Worm (Caenorhabditis elegans): ENCODE results near the gene clec-252.
A peak's percentile ranks its signal among the peaks of the same experiment; 100 is the strongest.

Gene clec-252

ce11 chrV:18731579-18732041 lies 17.0 kb downstream of the clec-252 start, which contains the start of the genes asp-18 and scl-19:
Gene asp-18, minus strand, starts transcription at chrV:18731679.
Gene scl-19, plus strand, starts transcription at chrV:18731991.
- TF ChIP-seq skn-1 (tag; optimal IDR thresholded peaks at IDR 0.05) (no peak), hmg-11 (tag; optimal IDR thresholded peaks at IDR 0.05) (no peak), unc-62 (GFP tag; optimal IDR thresholded peaks at IDR 0.05) (no peak), fos-1 (tag; optimal IDR thresholded peaks at IDR 0.05) (no peak), nhr-77 (tag; optimal IDR thresholded peaks at IDR 0.05) (no peak)

ce11 chrV:18729324-18729924 lies 19.2 kb downstream of the clec-252 start, which contains the start of gene asp-19:
Gene asp-19, minus strand, starts transcription at chrV:18729374.
- TF ChIP-seq lin-39 (tag; optimal IDR thresholded peaks at IDR 0.05) = no peak

ce11 chrV:18725858-18726257 lies 22.8 kb downstream of the clec-252 start:
- no peak for TF ChIP-seq jun-1 (tag; optimal IDR thresholded peaks at IDR 0.05)
- no peak for TF ChIP-seq elt-2 (tag; optimal IDR thresholded peaks at IDR 0.05)
- TF ChIP-seq egl-5 (tag; optimal IDR thresholded peaks at IDR 0.05) = no peak
- TF ChIP-seq ZK546.5 (tag; optimal IDR thresholded peaks at IDR 0.05) = no peak
- TF ChIP-seq elt-3 (tag; optimal IDR thresholded peaks at IDR 0.05) = no peak
- TF ChIP-seq ceh-82 (tag; optimal IDR thresholded peaks at IDR 0.05) = no peak
- no peak for TF ChIP-seq nhr-76 (tag; optimal IDR thresholded peaks at IDR 0.05)
- TF ChIP-seq nhr-23 (tag; optimal IDR thresholded peaks at IDR 0.05) = no peak
- no peak for TF ChIP-seq mml-1 (tag; optimal IDR thresholded peaks at IDR 0.05)
- TF ChIP-seq egl-27 (tag; optimal IDR thresholded peaks at IDR 0.05) = no peak
- TF ChIP-seq lsy-12 (tag; optimal IDR thresholded peaks at IDR 0.05) = no peak
- no peak for TF ChIP-seq ceh-28 (tag; optimal IDR thresholded peaks at IDR 0.05)
- no peak for TF ChIP-seq aly-2 (tag; optimal IDR thresholded peaks at IDR 0.05)
- TF ChIP-seq nhr-237 (tag; optimal IDR thresholded peaks at IDR 0.05) = no peak
- no peak for TF ChIP-seq skn-1 (tag; optimal IDR thresholded peaks at IDR 0.05)
- TF ChIP-seq lin-15B (tag; optimal IDR thresholded peaks at IDR 0.05) = no peak
- no peak for TF ChIP-seq ama-1 (optimal IDR thresholded peaks at IDR 0.05)
- no peak for TF ChIP-seq snpc-4 (tag; optimal IDR thresholded peaks at IDR 0.05)

ce11 chrV:18724076-18724475 lies 24.6 kb downstream of the clec-252 start:
- no peak for TF ChIP-seq sea-2 (GFP tag; optimal IDR thresholded peaks at IDR 0.05)
- TF ChIP-seq lin-39 (tag; optimal IDR thresholded peaks at IDR 0.05) = no peak

- TF ChIP-seq ceh-9 (tag; optimal IDR thresholded peaks at IDR 0.05) = peak; percentile 13
- no peak for TF ChIP-seq elt-1 (tag; optimal IDR thresholded peaks at IDR 0.05)
- no peak for TF ChIP-seq eor-1 (tag; optimal IDR thresholded peaks at IDR 0.05)
- no peak for TF ChIP-seq elt-3 (tag; optimal IDR thresholded peaks at IDR 0.05)
- no peak for TF ChIP-seq nhr-76 (tag; optimal IDR thresholded peaks at IDR 0.05)
- no peak for TF ChIP-seq tbx-2 (tag; optimal IDR thresholded peaks at IDR 0.05)
- TF ChIP-seq lin-39 (tag; optimal IDR thresholded peaks at IDR 0.05) = peak; percentile 59
- TF ChIP-seq snpc-4 (tag; optimal IDR thresholded peaks at IDR 0.05) = peak; percentile 81
- TF ChIP-seq pha-4 (tag; optimal IDR thresholded peaks at IDR 0.05) = peak; percentile 98
- no peak for TF ChIP-seq sea-2 (GFP tag; optimal IDR thresholded peaks at IDR 0.05)
- peak; percentile 72 for TF ChIP-seq R02D3.7 (tag; optimal IDR thresholded peaks at IDR 0.05)
- peak; percentile 55 for TF ChIP-seq skn-1 (tag; optimal IDR thresholded peaks at IDR 0.05)
- peak; percentile 91 for TF ChIP-seq nfya-1 (tag; optimal IDR thresholded peaks at IDR 0.05; ENCODE audit: insufficient read depth)
- TF ChIP-seq elt-2 (tag; optimal IDR thresholded peaks at IDR 0.05) = peak; percentile 66
- no peak for TF ChIP-seq mml-1 (tag; optimal IDR thresholded peaks at IDR 0.05)
- peak; percentile 86 for TF ChIP-seq nhr-23 (tag; optimal IDR thresholded peaks at IDR 0.05)
- no peak for TF ChIP-seq nhr-67 (tag; optimal IDR thresholded peaks at IDR 0.05)
- peak; percentile 57 for TF ChIP-seq fkh-2 (tag; optimal IDR thresholded peaks at IDR 0.05)
- TF ChIP-seq ztf-11 (tag; optimal IDR thresholded peaks at IDR 0.05) = no peak
- TF ChIP-seq nhr-12 (tag; optimal IDR thresholded peaks at IDR 0.05) = no peak
- peak; percentile 79 for TF ChIP-seq ceh-82 (tag; optimal IDR thresholded peaks at IDR 0.05)
- peak; percentile 12 for TF ChIP-seq nhr-25 (tag; optimal IDR thresholded peaks at IDR 0.05)
- no peak for TF ChIP-seq nhr-28 (tag; optimal IDR thresholded peaks at IDR 0.05)
- TF ChIP-seq jun-1 (tag; optimal IDR thresholded peaks at IDR 0.05) = peak; percentile 63
- TF ChIP-seq mdl-1 (tag; optimal IDR thresholded peaks at IDR 0.05) = no peak
- TF ChIP-seq fkh-10 (GFP tag; optimal IDR thresholded peaks at IDR 0.05) = peak; percentile 55
- TF ChIP-seq ama-1 (optimal IDR thresholded peaks at IDR 0.05) = peak; percentile 39
- TF ChIP-seq unc-39 (tag; optimal IDR thresholded peaks at IDR 0.05) = no peak
- TF ChIP-seq ztf-4 (tag; optimal IDR thresholded peaks at IDR 0.05) = no peak
- peak; percentile 54 for TF ChIP-seq lin-15B (tag; optimal IDR thresholded peaks at IDR 0.05)
- no peak for TF ChIP-seq fos-1 (tag; optimal IDR thresholded peaks at IDR 0.05)
- TF ChIP-seq nhr-11 (tag; optimal IDR thresholded peaks at IDR 0.05) = no peak
- peak; percentile 94 for TF ChIP-seq hmg-11 (tag; optimal IDR thresholded peaks at IDR 0.05)
- no peak for TF ChIP-seq unc-62 (GFP tag; optimal IDR thresholded peaks at IDR 0.05)
- peak; percentile 98 for TF ChIP-seq egl-5 (tag; optimal IDR thresholded peaks at IDR 0.05)
- TF ChIP-seq ceh-16 (tag; optimal IDR thresholded peaks at IDR 0.05) = no peak
Observed at ce11 chrV:18723604-18724003, 25.0 kb downstream of the clec-252 start.
